Worm (Caenorhabditis elegans) whole organism, L4 larva: ENCODE data around the gene mrps-31.

Experiments used
- F37D6.2 ChIP-seq: sonication (generic microtip); optimal IDR thresholded peaks from 2 replicates; lab custom pipeline; 2016; ENCODE audit warnings: mild to moderate bottlenecking, missing genetic modification characterization, missing compliant biosample characterization
- F44E2.7 ChIP-seq: fragments of 200-800 bp; sonication (Bioruptor generic); IDR thresholded peaks from 2 replicates; pipeline ENCODE4 v2.1.2; 2022; ENCODE audit warnings: missing genetic modification characterization, missing compliant biosample characterization
- F49E8.2 ChIP-seq: sonication (generic microtip); optimal IDR thresholded peaks from 2 replicates; lab custom pipeline; 2016; ENCODE audit warnings: missing compliant biosample characterization, mild to moderate bottlenecking, missing genetic modification characterization, borderline replicate concordance
- T20F7.1 ChIP-seq: fragments of 200-800 bp; sonication (Bioruptor generic); optimal IDR thresholded peaks from 2 replicates; lab custom pipeline; 2018; ENCODE audit warnings: mild to moderate bottlenecking, missing genetic modification characterization, missing compliant biosample characterization
- T26A8.4 ChIP-seq: fragments of 200-800 bp; sonication (Bioruptor generic); IDR thresholded peaks from 2 replicates; pipeline ENCODE4 v1.3.6; 2022; ENCODE audit warnings: missing genetic modification characterization, missing compliant biosample characterization
- Y5F2A.4 ChIP-seq: fragments of 200-800 bp; sonication (Bioruptor generic); optimal IDR thresholded peaks from 2 replicates; lab custom pipeline; 2018; ENCODE audit warnings: mild to moderate bottlenecking, missing genetic modification characterization, missing compliant biosample characterization
- Y75B8A.6 ChIP-seq: fragments of 200-800 bp; sonication (Bioruptor generic); IDR thresholded peaks from 2 replicates; pipeline ENCODE4 v1.3.6; 2022; ENCODE audit warnings: missing genetic modification reagents, missing genetic modification characterization, missing compliant biosample characterization
- aly-2 ChIP-seq: sonication (generic microtip); optimal IDR thresholded peaks from 2 replicates; lab custom pipeline; 2018; ENCODE audit warnings: missing biosample characterization, missing genetic modification characterization
- arid-1 ChIP-seq: fragments of 200-800 bp; sonication (Bioruptor generic); conservative IDR thresholded peaks from 2 replicates; pipeline ENCODE4 v1.3.6; 2022; ENCODE audit warnings: missing genetic modification reagents, missing genetic modification characterization, missing compliant biosample characterization
- attf-4 ChIP-seq: sonication (generic microtip); optimal IDR thresholded peaks from 3 replicates; lab custom pipeline; 2017; ENCODE audit warnings: missing biosample characterization, missing genetic modification characterization
- ceh-44 ChIP-seq: fragments of 200-800 bp; sonication (Bioruptor generic); IDR thresholded peaks from 2 replicates; pipeline ENCODE4 v1.3.6; 2022; ENCODE audit warnings: missing genetic modification reagents, missing genetic modification characterization, missing compliant biosample characterization
- ceh-62 ChIP-seq: sonication (generic microtip); optimal IDR thresholded peaks from 2 replicates; lab custom pipeline; 2017; ENCODE audit warnings: missing biosample characterization, missing genetic modification characterization
- ces-1 ChIP-seq: fragments of 150-350 bp; sonication (generic microtip); optimal IDR thresholded peaks from 4 replicates; lab custom pipeline; 2014; ENCODE audit warnings: missing biosample characterization, missing genetic modification reagents, missing genetic modification characterization
- cey-2 ChIP-seq: sonication (generic microtip); optimal IDR thresholded peaks from 3 replicates; lab custom pipeline; 2017; ENCODE audit warnings: missing genetic modification characterization, mild to moderate bottlenecking, missing compliant biosample characterization, antibody characterized with exemption, borderline replicate concordance; ENCODE audit not compliant: insufficient read depth
- daf-12 ChIP-seq: fragments of 150-350 bp; optimal IDR thresholded peaks from 2 replicates; lab custom pipeline; 2014; ENCODE audit warnings: missing biosample characterization, missing genetic modification reagents, missing genetic modification characterization
- dmd-8 ChIP-seq: fragments of 200-800 bp; sonication (Bioruptor generic); IDR thresholded peaks from 2 replicates; pipeline ENCODE4 v1.3.6; 2022; ENCODE audit warnings: missing genetic modification characterization, missing compliant biosample characterization
- dpl-1 ChIP-seq: fragments of 150-350 bp; optimal IDR thresholded peaks from 2 replicates; lab custom pipeline; 2014; ENCODE audit warnings: missing biosample characterization, missing genetic modification reagents, missing genetic modification characterization
- duxl-1 ChIP-seq: sonication (generic microtip); optimal IDR thresholded peaks from 2 replicates; lab custom pipeline; 2016; ENCODE audit warnings: mild to moderate bottlenecking, missing genetic modification characterization, moderate library complexity, missing compliant biosample characterization; ENCODE audit not compliant: poor library complexity
- egl-27 ChIP-seq: sonication (generic microtip); optimal IDR thresholded peaks from 3 replicates; lab custom pipeline; 2017; ENCODE audit warnings: missing biosample characterization, missing genetic modification reagents, missing genetic modification characterization
- fos-1 ChIP-seq: fragments of 150-350 bp; optimal IDR thresholded peaks from 2 replicates; lab custom pipeline; 2014; ENCODE audit warnings: missing biosample characterization, missing genetic modification characterization
- gei-8 ChIP-seq: fragments of 200-800 bp; sonication (Bioruptor generic); optimal IDR thresholded peaks from 2 replicates; lab custom pipeline; 2018; ENCODE audit warnings: mild to moderate bottlenecking, missing genetic modification characterization, missing compliant biosample characterization
- hif-1 ChIP-seq, 2 experiments: sonication (generic microtip); optimal IDR thresholded peaks; 2 replicates each; lab custom pipeline; 2016 to 2017; ENCODE audit warnings: missing compliant biosample characterization in 2 of 2, missing genetic modification characterization in 2 of 2, missing genetic modification reagents in 2 of 2, missing genotype in 2 of 2, mild to moderate bottlenecking in 1 of 2
- hlh-11 ChIP-seq: fragments of 200-800 bp; sonication (Bioruptor generic); optimal IDR thresholded peaks from 2 replicates; lab custom pipeline; 2018; ENCODE audit warnings: mild to moderate bottlenecking, missing genetic modification characterization, missing compliant biosample characterization
- hlh-30 ChIP-seq: sonication (generic microtip); optimal IDR thresholded peaks from 2 replicates; lab custom pipeline; 2017; ENCODE audit warnings: antibody characterized with exemption, mild to moderate bottlenecking, missing genetic modification characterization, missing compliant biosample characterization; ENCODE audit not compliant: insufficient read depth
- lim-7 ChIP-seq: fragments of 200-800 bp; sonication (Bioruptor generic); IDR thresholded peaks from 2 replicates; pipeline ENCODE4 v1.3.6; 2022; ENCODE audit warnings: missing genetic modification characterization, missing compliant biosample characterization
- lin-38 ChIP-seq: fragments of 200-800 bp; sonication (Bioruptor generic); IDR thresholded peaks from 2 replicates; pipeline ENCODE4 v1.3.6; 2022; ENCODE audit warnings: missing genetic modification reagents, missing genetic modification characterization, missing compliant biosample characterization
- lsy-2 ChIP-seq, 2 experiments: fragments of 150-350 bp in 1 of 2; sonication (generic microtip) in 1 of 2; optimal IDR thresholded peaks; 2 replicates each; lab custom pipeline; 2014 to 2017; ENCODE audit warnings: missing biosample characterization in 2 of 2, missing genetic modification characterization in 2 of 2
- madf-9 ChIP-seq: fragments of 200-800 bp; sonication (Bioruptor generic); conservative IDR thresholded peaks from 2 replicates; pipeline ENCODE4 v1.3.6; 2022; ENCODE audit warnings: missing genetic modification reagents, missing genetic modification characterization, missing compliant biosample characterization
- mep-1 ChIP-seq: fragments of 150-350 bp; sonication (generic microtip); optimal IDR thresholded peaks from 3 replicates; lab custom pipeline; 2014; ENCODE audit warnings: missing biosample characterization, missing genetic modification characterization
- mes-2 ChIP-seq: sonication (generic microtip); optimal IDR thresholded peaks from 2 replicates; lab custom pipeline; 2016; ENCODE audit warnings: missing genotype, mild to moderate bottlenecking, missing genetic modification characterization, missing compliant biosample characterization; ENCODE audit not compliant: poor library complexity, severe bottlenecking
- mxl-3 ChIP-seq: fragments of 200-800 bp; sonication (Bioruptor generic); optimal IDR thresholded peaks from 2 replicates; lab custom pipeline; 2018; ENCODE audit warnings: mild to moderate bottlenecking, missing genetic modification characterization, missing compliant biosample characterization
- nhr-10 ChIP-seq: fragments of 150-350 bp; optimal IDR thresholded peaks from 2 replicates; lab custom pipeline; 2014; ENCODE audit warnings: missing biosample characterization, missing genetic modification characterization
- nhr-111 ChIP-seq: fragments of 200-800 bp; sonication (Bioruptor generic); optimal IDR thresholded peaks from 2 replicates; lab custom pipeline; 2018; ENCODE audit warnings: mild to moderate bottlenecking, missing genetic modification characterization, missing compliant biosample characterization
- nhr-237 ChIP-seq: sonication (generic microtip); optimal IDR thresholded peaks from 2 replicates; lab custom pipeline; 2017; ENCODE audit warnings: missing biosample characterization, missing genetic modification characterization
- nhr-41 ChIP-seq: fragments of 200-800 bp; sonication (Bioruptor generic); IDR thresholded peaks from 2 replicates; pipeline ENCODE4 v1.3.6; 2022; ENCODE audit warnings: missing genetic modification reagents, missing genetic modification characterization, missing compliant biosample characterization
- nhr-6 ChIP-seq: fragments of 150-350 bp; optimal IDR thresholded peaks from 2 replicates; lab custom pipeline; 2014; ENCODE audit warnings: missing biosample characterization, missing genetic modification characterization
- nhr-76 ChIP-seq: fragments of 150-350 bp; optimal IDR thresholded peaks from 2 replicates; lab custom pipeline; 2014; ENCODE audit warnings: missing biosample characterization, missing genetic modification characterization
- nhr-77 ChIP-seq: fragments of 150-350 bp; optimal IDR thresholded peaks from 2 replicates; lab custom pipeline; 2014; ENCODE audit warnings: missing biosample characterization, missing genetic modification characterization
- pha-4 ChIP-seq, 2 experiments: fragments of 150-350 bp in 1 of 2; fragments of 200-800 bp in 1 of 2; sonication (Bioruptor generic) in 1 of 2; IDR thresholded peaks in 1 of 2; optimal IDR thresholded peaks in 1 of 2; 2 replicates each; pipeline versions ENCODE4 v1.3.6 to Lab custom; 2014 to 2022; ENCODE audit warnings: missing genetic modification characterization in 2 of 2, missing genetic modification reagents in 2 of 2, missing biosample characterization in 1 of 2, missing compliant biosample characterization in 1 of 2
- saeg-2 ChIP-seq: fragments of 200-800 bp; sonication (Bioruptor generic); IDR thresholded peaks from 2 replicates; pipeline ENCODE4 v1.3.6; 2022; ENCODE audit warnings: missing genetic modification reagents, missing genetic modification characterization, missing compliant biosample characterization
- skn-1 ChIP-seq: fragments of 150-350 bp; optimal IDR thresholded peaks from 2 replicates; lab custom pipeline; 2014; ENCODE audit warnings: missing biosample characterization, missing genetic modification characterization
- snpc-4 ChIP-seq: fragments of 150-350 bp; optimal IDR thresholded peaks from 2 replicates; lab custom pipeline; 2014; ENCODE audit warnings: missing biosample characterization, missing genetic modification characterization
- spr-3 ChIP-seq: fragments of 200-800 bp; sonication (Bioruptor generic); optimal IDR thresholded peaks from 2 replicates; lab custom pipeline; 2018; ENCODE audit warnings: mild to moderate bottlenecking, missing genetic modification characterization, missing compliant biosample characterization
- tag-97 ChIP-seq: fragments of 200-800 bp; sonication (Bioruptor generic); IDR thresholded peaks from 2 replicates; pipeline ENCODE4 v1.3.6; 2022; ENCODE audit warnings: missing genetic modification characterization, missing compliant biosample characterization
- unc-39 ChIP-seq: sonication (generic microtip); optimal IDR thresholded peaks from 2 replicates; lab custom pipeline; 2017; ENCODE audit warnings: missing biosample characterization, missing genetic modification characterization
- unc-62 ChIP-seq, 3 experiments: fragments of 150-350 bp in 1 of 3; sonication (generic microtip); optimal IDR thresholded peaks in 2 of 3; peaks in 1 of 3; 1 replicate in 1 of 3; 2 replicates in 2 of 3; lab custom pipeline; 2014 to 2017; ENCODE audit warnings: missing biosample characterization in 3 of 3, missing genetic modification characterization in 3 of 3, missing genetic modification reagents in 3 of 3, missing genotype in 1 of 3
- zfp-2 ChIP-seq: sonication (generic microtip); optimal IDR thresholded peaks from 2 replicates; lab custom pipeline; 2016; ENCODE audit warnings: mild to moderate bottlenecking, missing genetic modification characterization, missing compliant biosample characterization
- zfp-3 ChIP-seq: fragments of 200-800 bp; sonication (Bioruptor generic); conservative IDR thresholded peaks from 2 replicates; pipeline ENCODE4 v1.3.6; 2022; ENCODE audit warnings: missing genetic modification reagents, missing genetic modification characterization, missing compliant biosample characterization
- zip-11 ChIP-seq: fragments of 200-800 bp; sonication (Bioruptor generic); IDR thresholded peaks from 2 replicates; pipeline ENCODE4 v1.3.6; 2022; ENCODE audit warnings: missing genetic modification characterization, missing compliant biosample characterization
- ztf-7 ChIP-seq: fragments of 150-350 bp; optimal IDR thresholded peaks from 2 replicates; lab custom pipeline; 2014; ENCODE audit warnings: missing biosample characterization, missing genetic modification characterization

The mrps-31 gene

ce11 chrIII:3630337-3630736 is at the start of gene mrps-31:
Gene mrps-31, minus strand, starts transcription at chrIII:3630372.
- peak in 1 of 2 experiments; percentile 80 for TF ChIP-seq lsy-2 (tag; optimal IDR thresholded peaks at IDR 0.05; lab: Kevin White, UChicago)
- no peak for TF ChIP-seq saeg-2 (GFP tag; lab: Robert Waterston, UW)
- no peak for TF ChIP-seq zip-11 (GFP tag; lab: Robert Waterston, UW)
- TF ChIP-seq nhr-76 (tag; lab: Kevin White, UChicago): no peak
- no peak for TF ChIP-seq snpc-4
- TF ChIP-seq ceh-44: no peak
- no peak for TF ChIP-seq dmd-8 (GFP tag; lab: Robert Waterston, UW)
- TF ChIP-seq lin-38 (GFP tag; lab: Robert Waterston, UW): peak; percentile 28; the same call in 1 of the 2 replicates
- TF ChIP-seq unc-62 (GFP tag; optimal IDR thresholded peaks at IDR 0.05 in 1 of 2; lab: Kevin White, UChicago): no peak
- no peak for TF ChIP-seq unc-62 (tag; optimal IDR thresholded peaks at IDR 0.05; lab: Kevin White, UChicago)
- no peak for TF ChIP-seq Y5F2A.4 (GFP tag; lab: Kevin White, UChicago)
- no peak for TF ChIP-seq nhr-41 (GFP tag; lab: Robert Waterston, UW)
- TF ChIP-seq Y75B8A.6 (GFP tag; lab: Robert Waterston, UW): no peak
- TF ChIP-seq lim-7 (GFP tag; lab: Robert Waterston, UW): no peak
- no peak for TF ChIP-seq egl-27
- TF ChIP-seq duxl-1 (tag; lab: Kevin White, UChicago): no peak
- no peak for TF ChIP-seq cey-2 (tag; lab: Kevin White, UChicago)
- TF ChIP-seq gei-8 (GFP tag; lab: Kevin White, UChicago): no peak
- TF ChIP-seq ces-1 (GFP tag; lab: Kevin White, UChicago): no peak
- TF ChIP-seq daf-12 (tag; lab: Kevin White, UChicago): no peak
- TF ChIP-seq tag-97 (GFP tag; lab: Robert Waterston, UW): no peak
- TF ChIP-seq F49E8.2 (tag; lab: Kevin White, UChicago): no peak
- no peak for TF ChIP-seq nhr-111 (GFP tag; lab: Kevin White, UChicago)
- no peak for TF ChIP-seq arid-1 (GFP tag; lab: Robert Waterston, UW)
- TF ChIP-seq hif-1 (tag; optimal IDR thresholded peaks at IDR 0.05; lab: Kevin White, UChicago): peak in 1 of 2 experiments; percentile 13
- TF ChIP-seq F44E2.7 (GFP tag; lab: Robert Waterston, UW): no peak
- TF ChIP-seq hlh-11: peak; percentile 77
- no peak for TF ChIP-seq aly-2 (tag; lab: Kevin White, UChicago)
- no peak for TF ChIP-seq fos-1
- no peak for TF ChIP-seq F37D6.2
- TF ChIP-seq spr-3 (GFP tag; lab: Kevin White, UChicago): no peak
- TF ChIP-seq pha-4 (GFP tag; IDR thresholded peaks at IDR 0.05; lab: Robert Waterston, UW): no peak
- no peak for TF ChIP-seq pha-4 (tag; optimal IDR thresholded peaks at IDR 0.05; lab: Kevin White, UChicago)
- peak; percentile 67 for TF ChIP-seq nhr-77
- no peak for TF ChIP-seq nhr-10
- no peak for TF ChIP-seq ceh-62
- no peak for TF ChIP-seq madf-9
- peak; percentile 59 for TF ChIP-seq mes-2 (tag; lab: Kevin White, UChicago)
- no peak for TF ChIP-seq attf-4 (tag; lab: Kevin White, UChicago)
- TF ChIP-seq skn-1: no peak
- peak; percentile 49 for TF ChIP-seq nhr-6 (tag; lab: Kevin White, UChicago)
- TF ChIP-seq zfp-3 (GFP tag; lab: Robert Waterston, UW): no peak
- no peak for TF ChIP-seq T26A8.4
- TF ChIP-seq T20F7.1 (GFP tag; lab: Kevin White, UChicago): peak; percentile 99
- no peak for TF ChIP-seq unc-39 (tag; lab: Kevin White, UChicago)
- TF ChIP-seq hlh-30 (tag; lab: Kevin White, UChicago): peak; percentile 40
- no peak for TF ChIP-seq ztf-7
- no peak for TF ChIP-seq nhr-237 (tag; lab: Kevin White, UChicago)
- TF ChIP-seq zfp-2 (tag; lab: Kevin White, UChicago): no peak
- peak; percentile 53 for TF ChIP-seq dpl-1 (GFP tag; lab: Kevin White, UChicago)
- TF ChIP-seq mep-1 (tag; lab: Kevin White, UChicago): peak; percentile 59
- no peak for TF ChIP-seq mxl-3
